Fruit fly (Drosophila melanogaster) Kc167 (cell line): ENCODE data around the gene Osi7.

ENCODE experiments used
- Myc ChIP-seq: fragments of >200 bp; optimal IDR thresholded peaks from 2 replicates; lab custom pipeline; 2017; ENCODE audit warnings: missing external identifiers
- Sin3A ChIP-seq: fragments of >200 bp; optimal IDR thresholded peaks from 2 replicates; lab custom pipeline; 2018; ENCODE audit warnings: missing external identifiers
- insv ChIP-seq: fragments of >200 bp; optimal IDR thresholded peaks from 3 replicates; lab custom pipeline; 2018; ENCODE audit warnings: missing external identifiers
- psq ChIP-seq: fragments of >200 bp; optimal IDR thresholded peaks from 2 replicates; lab custom pipeline; 2017; ENCODE audit warnings: missing external identifiers
- ttk ChIP-seq: sonication (Bioruptor generic); optimal IDR thresholded peaks from 2 replicates; lab custom pipeline; 2017; ENCODE audit warnings: missing external identifiers

- TF ChIP-seq insv (lab: Kevin White, UChicago) (no peak), ttk (lab: Kevin White, UChicago) (no peak), psq (lab: Kevin White, UChicago) (no peak), Myc (lab: Kevin White, UChicago) (no peak), Sin3A (lab: Kevin White, UChicago) (no peak)
Observed at dm6 chr3R:6269986-6270385, 21.2 kb downstream of the Osi7 start.
